Worm (Caenorhabditis elegans): ENCODE measurements around the gene F15H10.5.

F15H10.5 gene

ce11 chrV:10428608-10429007 is 9.7 kb upstream of the F15H10.5 start, which contains the start of gene tag-314:
TSS of gene tag-314 (minus strand) at chrV:10428708.
- no peak for TF ChIP-seq nhr-90 (tag; optimal IDR thresholded peaks at IDR 0.05)
- no peak for TF ChIP-seq nhr-80 (tag; optimal IDR thresholded peaks at IDR 0.05)
- TF ChIP-seq mes-4 (tag; optimal IDR thresholded peaks at IDR 0.05) = no peak

ce11 chrV:10426253-10426652 is 7.4 kb upstream of the F15H10.5 start, which contains the start of gene apc-10:
TSS of gene apc-10 (minus strand) at chrV:10426353.
- peak; percentile 62 for TF ChIP-seq lsl-1 (GFP tag; optimal IDR thresholded peaks at IDR 0.05)
- TF ChIP-seq bed-1 (GFP tag; IDR thresholded peaks at IDR 0.05) = no peak

DNA sequence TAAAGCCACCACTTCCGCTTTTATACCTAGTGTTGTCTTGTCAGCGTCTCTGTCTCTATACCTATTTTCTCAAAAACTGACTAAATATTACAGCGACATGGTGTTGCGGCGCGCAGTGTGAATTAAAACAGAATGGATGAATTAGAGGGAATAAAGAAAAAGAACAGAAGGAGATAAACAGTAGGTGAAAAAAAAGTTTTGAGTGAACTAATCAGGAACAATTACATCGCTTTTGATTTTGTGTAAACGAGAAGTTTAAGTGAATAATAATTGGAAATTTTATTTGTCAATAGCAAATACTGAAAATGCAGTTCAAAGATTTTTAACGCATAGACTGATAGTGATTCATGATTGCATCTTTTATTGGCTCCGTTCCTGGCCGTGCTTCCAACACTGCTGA is 6.2 kb upstream of the F15H10.5 start, which contains the start of gene col-12:
Gene col-12, minus strand, starts transcription at position 101 of the 400 bp plus-strand sequence.
- TF ChIP-seq zim-3 (tag; optimal IDR thresholded peaks at IDR 0.05) (no peak), C17E4.6 (GFP tag; IDR thresholded peaks at IDR 0.05) (no peak), efl-1 (GFP tag; optimal IDR thresholded peaks at IDR 0.05) (no peak), unc-130 (GFP tag; optimal IDR thresholded peaks at IDR 0.05) (no peak), Y56A3A.18 (GFP tag; IDR thresholded peaks at IDR 0.05) (no peak), Y53F4B.3 (GFP tag; IDR thresholded peaks at IDR 0.05) (no peak), ztf-25 (GFP tag; IDR thresholded peaks at IDR 0.05) (no peak), him-1 (tag; optimal IDR thresholded peaks at IDR 0.05) (no peak), lag-1 (GFP tag; IDR thresholded peaks at IDR 0.05) (no peak), nhr-179 (tag; optimal IDR thresholded peaks at IDR 0.05) (no peak), akir-1 (GFP tag; optimal IDR thresholded peaks at IDR 0.05) (no peak), Y95B8A.8 (GFP tag; IDR thresholded peaks at IDR 0.05) (no peak), B0035.1 (tag; optimal IDR thresholded peaks at IDR 0.05) (no peak), F22D6.2 (tag; optimal IDR thresholded peaks at IDR 0.05) (no peak)

DNA sequence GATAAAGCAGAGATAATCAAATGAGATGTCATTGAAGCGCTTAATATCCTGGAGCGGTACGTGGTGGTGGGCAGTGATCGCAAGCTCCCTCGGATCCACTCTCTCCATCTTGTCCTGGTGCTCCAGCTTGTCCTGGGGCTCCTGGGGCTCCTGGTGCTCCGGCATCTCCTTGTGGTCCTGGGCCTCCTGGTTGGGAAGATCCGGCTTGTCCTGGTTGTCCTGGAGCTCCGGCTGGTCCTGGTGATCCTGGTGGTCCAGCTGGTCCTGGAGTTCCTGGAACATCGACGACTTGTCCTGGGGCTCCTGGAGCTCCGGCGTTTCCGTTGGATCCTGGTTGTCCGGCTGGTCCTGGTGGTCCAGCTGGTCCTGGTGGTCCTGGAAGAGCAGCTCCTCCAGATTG is 5.1 kb upstream of the F15H10.5 start:
- TF ChIP-seq egrh-3 (GFP tag; IDR thresholded peaks at IDR 0.05) = peak; percentile 92

- no peak for TF ChIP-seq bed-2 (GFP tag; IDR thresholded peaks at IDR 0.05)
These were observed 4.7 kb upstream of the F15H10.5 start for ce11 chrV:10423511-10423910.

ce11 chrV:10421802-10422201 is 2.9 kb upstream of the F15H10.5 start, which contains the start of gene col-13:
TSS of gene col-13 (minus strand) at chrV:10421902.
- TF ChIP-seq cebp-1 (GFP tag; IDR thresholded peaks at IDR 0.05) (no peak), cebp-1 (tag; optimal IDR thresholded peaks at IDR 0.05) (no peak), hlh-26 (GFP tag; conservative IDR thresholded peaks at IDR 0.05) (no peak), C06A6.2 (GFP tag; conservative IDR thresholded peaks at IDR 0.05) (no peak), let-526 (GFP tag; IDR thresholded peaks at IDR 0.05) (no peak), efl-1 (GFP tag; optimal IDR thresholded peaks at IDR 0.05) (no peak), egl-44 (GFP tag; IDR thresholded peaks at IDR 0.05) (no peak), ztf-3 (GFP tag; optimal IDR thresholded peaks at IDR 0.05) (no peak), attf-5 (GFP tag; optimal IDR thresholded peaks at IDR 0.05) (no peak), B0336.3 (GFP tag; IDR thresholded peaks at IDR 0.05) (no peak), nhr-80 (tag; optimal IDR thresholded peaks at IDR 0.05) (no peak), zim-3 (tag; optimal IDR thresholded peaks at IDR 0.05) (no peak), xnd-1 (tag; optimal IDR thresholded peaks at IDR 0.05) (no peak)
